Worm (Caenorhabditis elegans) whole organism, late embryonic: ENCODE data around the gene srd-18.

Experiments
- dmd-4 ChIP-seq: sonication (generic microtip); optimal IDR thresholded peaks from 2 replicates; lab custom pipeline; 2016; ENCODE audit warnings: borderline replicate concordance, missing genetic modification characterization, missing compliant biosample characterization
- elt-2 ChIP-seq: sonication (generic microtip); optimal IDR thresholded peaks from 2 replicates; lab custom pipeline; 2016; ENCODE audit warnings: missing genetic modification reagents, missing genetic modification characterization, missing compliant biosample characterization
- fkh-6 ChIP-seq: sonication (generic microtip); optimal IDR thresholded peaks from 2 replicates; lab custom pipeline; 2016; ENCODE audit warnings: missing genetic modification characterization, missing compliant biosample characterization
- hlh-8 ChIP-seq: sonication (generic microtip); optimal IDR thresholded peaks from 2 replicates; lab custom pipeline; 2016; ENCODE audit warnings: missing genotype, missing genetic modification characterization, missing compliant biosample characterization
- nhr-11 ChIP-seq: fragments of 150-350 bp; optimal IDR thresholded peaks from 2 replicates; lab custom pipeline; 2014; ENCODE audit warnings: missing biosample characterization, missing genetic modification characterization
- unc-3 ChIP-seq, 2 experiments: fragments of 200-800 bp in 1 of 2; sonication (Bioruptor generic) in 1 of 2; sonication (generic microtip) in 1 of 2; conservative IDR thresholded peaks in 1 of 2; optimal IDR thresholded peaks in 1 of 2; 2 replicates each; pipeline versions ENCODE4 v1.3.6 to Lab custom; 2016 to 2022; ENCODE audit warnings: missing compliant biosample characterization in 2 of 2, missing genetic modification characterization in 2 of 2, missing genetic modification reagents in 1 of 2
- unc-55 ChIP-seq: sonication (generic microtip); optimal IDR thresholded peaks from 2 replicates; lab custom pipeline; 2017; ENCODE audit warnings: missing biosample characterization, missing genetic modification reagents, missing genetic modification characterization

DNA sequence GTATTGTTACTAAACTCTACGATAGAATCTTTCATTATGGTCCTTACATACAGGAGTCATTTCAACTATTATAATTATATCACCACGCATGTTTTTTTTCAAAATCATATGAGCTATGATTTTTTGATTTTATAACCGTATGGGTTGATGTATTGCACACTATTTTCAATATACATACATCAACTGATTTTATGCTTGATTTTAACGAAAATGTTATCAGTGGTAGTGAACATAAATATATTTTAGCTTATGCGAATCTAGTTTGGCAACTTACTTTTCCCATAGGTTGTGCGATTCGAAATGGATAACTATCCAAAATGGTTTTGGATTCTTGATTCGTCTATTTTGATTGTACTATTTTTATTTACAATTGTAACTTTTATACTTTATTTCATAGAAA, 3.1 kb downstream of the srd-18 start, which contains the start of gene srv-10:
- TF ChIP-seq elt-2 (tag; lab: Kevin White, UChicago) (no peak), dmd-4 (tag; lab: Kevin White, UChicago) (no peak), unc-3 (GFP tag; conservative IDR thresholded peaks at IDR 0.05; lab: Robert Waterston, UW) (no peak), unc-3 (tag; optimal IDR thresholded peaks at IDR 0.05; lab: Kevin White, UChicago) (no peak), hlh-8 (tag; lab: Kevin White, UChicago) (no peak), fkh-6 (tag; lab: Kevin White, UChicago) (no peak), nhr-11 (no peak), unc-55 (GFP tag; lab: Kevin White, UChicago) (no peak)
